Worm (Caenorhabditis elegans) whole organism, L4 larva: ENCODE results near the gene R02D5.10.

Experiments used
- F49E8.2 ChIP-seq: sonication (generic microtip); optimal IDR thresholded peaks from 2 replicates; lab custom pipeline; 2016; ENCODE audit warnings: missing compliant biosample characterization, mild to moderate bottlenecking, missing genetic modification characterization, borderline replicate concordance
- R02D3.7 ChIP-seq: fragments of 150-350 bp; sonication (generic microtip); optimal IDR thresholded peaks from 3 replicates; lab custom pipeline; 2014; ENCODE audit warnings: missing biosample characterization, missing genetic modification characterization
- ceh-82 ChIP-seq: sonication (generic microtip); optimal IDR thresholded peaks from 2 replicates; lab custom pipeline; 2017; ENCODE audit warnings: missing biosample characterization, missing genetic modification characterization
- dve-1 ChIP-seq: sonication (generic microtip); optimal IDR thresholded peaks from 2 replicates; lab custom pipeline; 2017; ENCODE audit warnings: antibody characterized with exemption, mild to moderate bottlenecking, missing genetic modification characterization, missing compliant biosample characterization; ENCODE audit not compliant: insufficient read depth
- lir-3 ChIP-seq: sonication (generic microtip); optimal IDR thresholded peaks from 2 replicates; lab custom pipeline; 2016; ENCODE audit warnings: mild to moderate bottlenecking, missing genetic modification characterization, missing compliant biosample characterization
- nhr-11 ChIP-seq: fragments of 150-350 bp; optimal IDR thresholded peaks from 2 replicates; lab custom pipeline; 2014; ENCODE audit warnings: missing biosample characterization, missing genetic modification characterization
- nhr-41 ChIP-seq: fragments of 200-800 bp; sonication (Bioruptor generic); IDR thresholded peaks from 2 replicates; pipeline ENCODE4 v1.3.6; 2022; ENCODE audit warnings: missing genetic modification reagents, missing genetic modification characterization, missing compliant biosample characterization
- nhr-42 ChIP-seq: fragments of 200-800 bp; sonication (Bioruptor generic); IDR thresholded peaks from 2 replicates; pipeline ENCODE4 v1.3.6; 2022; ENCODE audit warnings: missing genetic modification characterization, missing compliant biosample characterization
- nhr-77 ChIP-seq: fragments of 150-350 bp; optimal IDR thresholded peaks from 2 replicates; lab custom pipeline; 2014; ENCODE audit warnings: missing biosample characterization, missing genetic modification characterization
- rbr-2 ChIP-seq: sonication (generic microtip); optimal IDR thresholded peaks from 2 replicates; lab custom pipeline; 2016; ENCODE audit warnings: missing genotype, missing genetic modification characterization, missing compliant biosample characterization
- saeg-2 ChIP-seq: fragments of 200-800 bp; sonication (Bioruptor generic); IDR thresholded peaks from 2 replicates; pipeline ENCODE4 v1.3.6; 2022; ENCODE audit warnings: missing genetic modification reagents, missing genetic modification characterization, missing compliant biosample characterization
- skn-1 ChIP-seq: fragments of 150-350 bp; optimal IDR thresholded peaks from 2 replicates; lab custom pipeline; 2014; ENCODE audit warnings: missing biosample characterization, missing genetic modification characterization

DNA sequence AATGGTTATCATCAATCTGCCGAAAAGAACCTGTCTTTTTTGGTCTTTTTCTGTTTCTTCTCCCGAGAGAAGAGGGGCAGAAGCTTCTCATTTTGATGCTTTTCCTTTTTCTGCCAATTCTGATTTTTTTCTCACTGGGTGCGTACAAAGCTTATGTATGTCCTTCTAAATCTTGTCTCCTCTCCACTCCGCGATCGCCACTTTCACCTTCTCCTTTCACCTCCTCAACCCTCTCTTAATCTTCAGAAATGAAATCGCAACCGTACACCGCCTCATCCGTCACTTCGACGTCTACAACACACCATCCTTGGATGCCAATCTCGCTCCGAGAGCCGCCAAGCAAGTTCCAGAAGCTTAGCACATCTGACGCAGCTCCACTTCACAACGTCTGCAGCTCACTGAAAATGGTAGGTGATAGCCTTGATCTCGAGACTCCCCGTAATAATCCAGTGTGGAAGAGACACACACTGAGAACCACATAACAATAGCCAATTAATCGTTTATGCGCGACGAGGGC is 26.0 kb downstream of the R02D5.10 start, which contains the start of gene R02D5.1:
- no peak for TF ChIP-seq R02D3.7 (tag; lab: Kevin White, UChicago)
- no peak for TF ChIP-seq nhr-41 (GFP tag; lab: Robert Waterston, UW)
- TF ChIP-seq lir-3 (tag; lab: Kevin White, UChicago) = no peak
- TF ChIP-seq skn-1 (tag; lab: Kevin White, UChicago) = no peak
- TF ChIP-seq dve-1 (tag; lab: Kevin White, UChicago) = no peak
- TF ChIP-seq nhr-42 (GFP tag; lab: Robert Waterston, UW) = no peak
- TF ChIP-seq F49E8.2 (tag; lab: Kevin White, UChicago) = no peak
- no peak for TF ChIP-seq nhr-77
- TF ChIP-seq saeg-2 (GFP tag; lab: Robert Waterston, UW) = no peak
- TF ChIP-seq ceh-82 = no peak
- TF ChIP-seq nhr-11 (tag; lab: Kevin White, UChicago) = no peak
- TF ChIP-seq rbr-2 (tag; lab: Kevin White, UChicago) = no peak
